Worm (Caenorhabditis elegans) whole organism, L3 larva: ENCODE data around the gene nspb-4.

Experiments
- nhr-11 ChIP-seq: fragments of 150-350 bp; optimal IDR thresholded peaks from 2 replicates; lab custom pipeline; 2014; ENCODE audit warnings: missing biosample characterization, missing genetic modification characterization
- unc-62 ChIP-seq: fragments of 150-350 bp; sonication (generic microtip); optimal IDR thresholded peaks from 4 replicates; lab custom pipeline; 2014; ENCODE audit warnings: missing biosample characterization, missing genetic modification reagents, missing genetic modification characterization

DNA sequence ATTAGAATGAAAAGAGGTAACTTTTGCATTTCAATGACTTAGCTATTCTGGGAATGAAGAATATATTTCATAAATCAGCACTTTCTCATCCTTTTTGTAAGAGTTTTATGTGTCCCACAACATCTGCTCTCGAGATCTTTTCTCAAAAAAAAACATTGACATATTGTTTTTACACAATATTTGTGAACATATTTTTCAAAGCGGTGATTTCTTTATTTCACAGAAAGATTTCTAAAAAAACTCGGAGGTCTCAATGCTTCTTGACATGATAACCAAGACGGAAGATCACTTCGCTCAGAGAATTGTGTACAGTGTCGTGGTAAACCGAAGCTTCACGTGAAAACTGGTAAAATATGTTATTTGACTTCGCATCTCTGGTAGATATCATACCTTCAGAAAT lies 2.1 kb upstream of the nspb-4 start, which contains the start of gene F38A5.22:
- TF ChIP-seq nhr-11 = no peak
- TF ChIP-seq unc-62 = no peak
